Worm (Caenorhabditis elegans): ENCODE data around the gene mec-2.

Gene mec-2

DNA sequence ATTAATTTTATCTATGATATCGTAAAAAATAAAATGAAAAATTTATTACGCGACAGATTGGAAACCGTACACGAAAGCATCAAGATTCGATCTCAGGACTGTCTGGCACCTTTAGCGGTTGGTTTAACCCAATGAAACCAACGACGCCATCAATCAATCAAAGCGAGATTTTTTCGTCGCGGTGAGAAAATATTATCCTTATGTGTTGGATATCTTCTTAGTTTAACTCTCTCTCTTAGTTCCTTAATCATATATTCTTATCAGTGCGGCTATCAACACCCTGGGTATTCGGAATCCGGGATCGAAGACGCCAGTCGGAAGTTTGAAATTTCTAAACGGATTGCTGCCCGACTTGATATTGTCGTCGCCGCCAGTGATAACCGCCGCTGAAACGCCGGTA is 37.5 kb downstream of the mec-2 start:
- TF ChIP-seq rnt-1 (tag; optimal IDR thresholded peaks at IDR 0.05) (no peak), ttx-3 (tag; optimal IDR thresholded peaks at IDR 0.05) (no peak), sox-4 (tag; optimal IDR thresholded peaks at IDR 0.05) (no peak), ceh-45 (GFP tag; IDR thresholded peaks at IDR 0.05) (no peak), ahr-1 (tag; optimal IDR thresholded peaks at IDR 0.05) (no peak), elt-4 (tag; optimal IDR thresholded peaks at IDR 0.05) (no peak), C08G9.2 (tag; optimal IDR thresholded peaks at IDR 0.05) (no peak)

- no peak for TF ChIP-seq K02D7.2 (tag; optimal IDR thresholded peaks at IDR 0.05)
- no peak for TF ChIP-seq K09A11.1 (tag; optimal IDR thresholded peaks at IDR 0.05; ENCODE audit: insufficient read depth)
- no peak for TF ChIP-seq rnt-1 (tag; optimal IDR thresholded peaks at IDR 0.05)
- TF ChIP-seq pag-3 (tag; optimal IDR thresholded peaks at IDR 0.05; ENCODE audit: borderline replicate concordance), result no peak
Observed at ce11 chrX:5611155-5611554, 43.6 kb downstream of the mec-2 start, which contains the start of gene octr-1. Gene octr-1 (minus strand): TSS chrX:5611255.

DNA sequence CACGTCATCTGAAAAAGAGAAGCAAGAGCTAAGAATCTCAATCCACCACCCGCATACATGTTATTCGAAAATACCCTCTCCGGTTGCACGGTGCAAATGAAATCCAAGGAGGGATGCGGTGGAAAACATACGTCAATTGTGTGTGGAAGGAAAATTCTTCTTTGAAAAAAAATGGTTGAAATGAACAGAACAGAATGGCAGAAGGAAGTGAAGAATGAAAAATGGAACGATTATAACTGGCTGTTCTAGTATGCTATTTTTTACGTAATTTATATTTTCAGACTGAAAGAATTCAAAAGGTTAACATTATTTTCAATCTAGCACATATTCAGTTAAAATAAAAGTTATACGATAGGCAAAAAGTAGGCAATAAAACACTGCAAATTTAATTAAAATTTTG is 48.4 kb downstream of the mec-2 start:
- TF ChIP-seq hlh-13 (GFP tag; optimal IDR thresholded peaks at IDR 0.05), result no peak
- TF ChIP-seq madf-2 (tag; optimal IDR thresholded peaks at IDR 0.05), result no peak
- no peak for TF ChIP-seq lim-6 (tag; optimal IDR thresholded peaks at IDR 0.05)
- TF ChIP-seq sox-2 (GFP tag; IDR thresholded peaks at IDR 0.05), result no peak
- TF ChIP-seq pros-1 (tag; optimal IDR thresholded peaks at IDR 0.05), result no peak
- no peak for TF ChIP-seq ceh-48 (tag; optimal IDR thresholded peaks at IDR 0.05)
- TF ChIP-seq odd-2 (tag; optimal IDR thresholded peaks at IDR 0.05), result no peak

DNA sequence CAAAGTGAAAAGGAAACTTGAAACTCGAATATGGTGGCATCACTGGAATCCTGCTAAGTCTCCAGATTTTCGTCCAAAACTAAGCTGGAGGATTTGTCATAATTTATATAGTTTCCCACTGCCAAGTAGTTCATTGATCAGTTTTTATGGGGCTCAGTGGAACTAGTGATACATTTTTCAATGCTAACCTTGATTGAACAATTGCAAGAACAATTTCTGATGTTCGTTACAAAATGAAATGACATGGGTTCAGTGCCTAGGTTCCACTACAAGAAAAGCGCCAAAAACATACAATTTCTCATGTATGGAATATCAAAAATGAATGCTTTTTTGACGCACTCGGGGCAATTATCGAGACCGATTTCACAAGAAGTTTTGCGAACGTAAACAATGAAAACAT is 54.2 kb downstream of the mec-2 start:
- TF ChIP-seq ceh-45 (GFP tag; IDR thresholded peaks at IDR 0.05) (no peak), ceh-48 (tag; optimal IDR thresholded peaks at IDR 0.05) (no peak), ztf-16 (tag; optimal IDR thresholded peaks at IDR 0.05) (no peak), K02D7.2 (tag; optimal IDR thresholded peaks at IDR 0.05) (no peak), dmd-4 (tag; optimal IDR thresholded peaks at IDR 0.05; ENCODE audit: borderline replicate concordance) (no peak), nhr-11 (tag; optimal IDR thresholded peaks at IDR 0.05) (no peak), nhr-232 (tag; optimal IDR thresholded peaks at IDR 0.05) (no peak), pqm-1 (tag; optimal IDR thresholded peaks at IDR 0.05) (no peak), ceh-34 (tag; optimal IDR thresholded peaks at IDR 0.05) (no peak), ceh-14 (tag; optimal IDR thresholded peaks at IDR 0.05) (no peak), hlh-15 (tag; optimal IDR thresholded peaks at IDR 0.05) (no peak), fkh-10 (GFP tag; optimal IDR thresholded peaks at IDR 0.05) (no peak), pha-2 (tag; optimal IDR thresholded peaks at IDR 0.05) (no peak), ceh-19 (GFP tag; optimal IDR thresholded peaks at IDR 0.05) (no peak), ref-2 (tag; optimal IDR thresholded peaks at IDR 0.05) (no peak), eyg-1 (tag; optimal IDR thresholded peaks at IDR 0.05) (no peak), npax-4 (tag; optimal IDR thresholded peaks at IDR 0.05) (no peak)

DNA sequence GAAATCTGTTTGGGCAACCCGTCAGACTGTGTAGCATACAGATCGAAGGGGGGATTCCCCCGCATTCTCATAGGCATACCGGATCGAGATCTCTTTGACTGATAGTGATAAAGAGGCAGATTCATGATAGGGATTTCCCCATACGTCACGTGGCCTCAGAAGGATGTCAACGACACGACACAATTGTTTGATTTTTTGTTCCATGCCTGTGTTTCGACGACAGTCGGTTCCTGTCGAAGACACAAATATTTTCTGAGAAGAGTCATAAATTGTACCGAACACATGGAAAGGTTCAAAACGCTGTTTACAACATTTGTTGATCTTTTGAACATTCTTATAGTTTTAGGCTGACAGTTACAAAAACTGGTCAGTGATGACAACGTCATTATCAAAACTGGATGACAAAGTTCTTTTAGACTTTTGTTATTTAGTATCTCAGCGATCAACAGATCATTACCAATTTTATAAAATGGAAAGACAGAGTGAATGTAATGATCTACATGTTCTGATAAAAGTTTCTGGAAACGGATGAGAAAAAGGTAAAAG is 61.0 kb downstream of the mec-2 start:
- TF ChIP-seq zip-5 (tag; optimal IDR thresholded peaks at IDR 0.05) (no peak), unc-55 (GFP tag; optimal IDR thresholded peaks at IDR 0.05) (no peak), lim-6 (tag; optimal IDR thresholded peaks at IDR 0.05) (no peak), ceh-6 (GFP tag; optimal IDR thresholded peaks at IDR 0.05) (no peak), ceh-30 (tag; optimal IDR thresholded peaks at IDR 0.05) (no peak), che-1 (tag; optimal IDR thresholded peaks at IDR 0.05) (no peak), C08G9.2 (tag; optimal IDR thresholded peaks at IDR 0.05) (no peak), ceh-45 (GFP tag; IDR thresholded peaks at IDR 0.05) (no peak), dve-1 (tag; optimal IDR thresholded peaks at IDR 0.05) (no peak), npax-4 (tag; optimal IDR thresholded peaks at IDR 0.05) (no peak), madf-2 (tag; optimal IDR thresholded peaks at IDR 0.05) (no peak), tbx-7 (tag; optimal IDR thresholded peaks at IDR 0.05) (no peak), unc-42 (tag; optimal IDR thresholded peaks at IDR 0.05) (no peak), ceh-9 (tag; optimal IDR thresholded peaks at IDR 0.05) (no peak), ceh-24 (tag; optimal IDR thresholded peaks at IDR 0.05) (no peak), hlh-13 (GFP tag; optimal IDR thresholded peaks at IDR 0.05) (no peak), lin-11 (tag; optimal IDR thresholded peaks at IDR 0.05) (no peak)
